Worm (Caenorhabditis elegans) whole organism, L2 larva: ENCODE measurements around the gene fip-4.

Experiments used
- egl-27 ChIP-seq: sonication (generic microtip); optimal IDR thresholded peaks from 3 replicates; lab custom pipeline; 2017; ENCODE audit warnings: missing biosample characterization, missing genetic modification reagents, missing genetic modification characterization
- lin-13 ChIP-seq: fragments of 150-350 bp; optimal IDR thresholded peaks from 2 replicates; lab custom pipeline; 2014; ENCODE audit warnings: missing biosample characterization, missing genetic modification reagents, missing genetic modification characterization
- mab-5 ChIP-seq: fragments of 150-350 bp; optimal IDR thresholded peaks from 2 replicates; lab custom pipeline; 2014; ENCODE audit warnings: missing biosample characterization, missing genetic modification characterization
- mdl-1 ChIP-seq, 2 experiments: fragments of 150-350 bp in 1 of 2; sonication (generic microtip) in 1 of 2; optimal IDR thresholded peaks; 2 replicates each; lab custom pipeline; 2017; ENCODE audit warnings: missing biosample characterization in 2 of 2, missing genetic modification characterization in 2 of 2
- sem-4 ChIP-seq: fragments of 150-350 bp; optimal IDR thresholded peaks from 2 replicates; lab custom pipeline; 2014; ENCODE audit warnings: missing biosample characterization, missing genetic modification reagents, missing genetic modification characterization

DNA sequence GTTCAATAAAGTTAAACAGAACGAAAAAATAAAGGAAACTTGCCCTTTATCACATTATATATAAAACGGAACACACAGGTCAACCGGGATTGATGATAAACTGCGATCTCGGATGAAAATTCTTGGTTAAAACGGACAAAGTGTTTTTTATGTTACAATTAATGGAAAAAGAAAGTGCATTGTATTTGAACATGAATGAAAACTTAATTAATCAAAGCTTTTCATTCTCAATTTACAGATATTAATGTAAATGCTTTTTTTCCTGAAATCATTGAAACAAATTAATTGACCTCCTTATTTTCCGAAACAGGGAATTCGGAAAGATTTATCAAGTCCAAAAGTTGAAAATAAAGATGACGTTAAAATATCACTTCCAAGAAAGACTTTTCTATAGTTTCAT lies 9.6 kb downstream of the fip-4 start, which contains the start of gene F41E6.8:
- TF ChIP-seq mab-5 (no peak), egl-27 (tag; lab: Kevin White, UChicago) (no peak), mdl-1 (tag; optimal IDR thresholded peaks at IDR 0.05; lab: Kevin White, UChicago) (no peak), sem-4 (no peak), lin-13 (GFP tag; lab: Kevin White, UChicago) (no peak)
